Worm (Caenorhabditis elegans) whole organism, young adult: Measurements from ENCODE around the gene Y48B6A.5.

Source experiments
- F49E8.2 ChIP-seq: sonication (generic microtip); optimal IDR thresholded peaks from 3 replicates; lab custom pipeline; 2017; ENCODE audit warnings: missing genetic modification characterization, mild to moderate bottlenecking, missing compliant biosample characterization, antibody characterized with exemption, moderate library complexity; ENCODE audit not compliant: insufficient read depth
- Y53G8AR.9 ChIP-seq: fragments of 200-800 bp; sonication (Bioruptor generic); conservative IDR thresholded peaks from 2 replicates; pipeline ENCODE4 v1.3.6; 2022; ENCODE audit warnings: missing genetic modification reagents, missing genetic modification characterization, missing compliant biosample characterization
- aptf-2 ChIP-seq: fragments of 200-800 bp; sonication (Bioruptor generic); conservative IDR thresholded peaks from 2 replicates; pipeline ENCODE4 v1.3.6; 2022; ENCODE audit warnings: missing genetic modification reagents, missing genetic modification characterization, missing compliant biosample characterization
- atf-7 ChIP-seq: sonication (generic microtip); optimal IDR thresholded peaks from 2 replicates; lab custom pipeline; 2017; ENCODE audit warnings: mild to moderate bottlenecking, missing genetic modification characterization, missing compliant biosample characterization
- ccch-3 ChIP-seq: fragments of 200-800 bp; sonication (Bioruptor generic); optimal IDR thresholded peaks from 2 replicates; lab custom pipeline; 2018; ENCODE audit warnings: mild to moderate bottlenecking, missing genetic modification characterization, missing compliant biosample characterization
- ceh-58 ChIP-seq: fragments of 200-800 bp; sonication (Bioruptor generic); IDR thresholded peaks from 2 replicates; pipeline ENCODE4 v1.3.6; 2022; ENCODE audit warnings: missing genetic modification characterization, missing compliant biosample characterization
- hmg-20 ChIP-seq: fragments of 200-800 bp; sonication (Bioruptor generic); IDR thresholded peaks from 2 replicates; pipeline ENCODE4 v1.3.6; 2022; ENCODE audit warnings: missing genetic modification reagents, missing genetic modification characterization, missing compliant biosample characterization
- hrde-1 ChIP-seq: sonication (generic microtip); optimal IDR thresholded peaks from 2 replicates; lab custom pipeline; 2016; ENCODE audit warnings: missing genetic modification characterization, mild to moderate bottlenecking, missing compliant biosample characterization, moderate library complexity, missing genotype, missing genetic modification reagents, borderline replicate concordance
- pha-4 ChIP-seq: fragments of 150-350 bp; sonication (generic microtip); optimal IDR thresholded peaks from 2 replicates; lab custom pipeline; 2014; ENCODE audit warnings: missing biosample characterization, missing genetic modification reagents, missing genetic modification characterization
- snpc-4 ChIP-seq, 5 experiments: fragments of 150-350 bp in 1 of 5; sonication (generic microtip) in 4 of 5; optimal IDR thresholded peaks; 2 replicates each; lab custom pipeline; 2014 to 2018; ENCODE audit warnings: missing genetic modification characterization in 5 of 5, missing biosample characterization in 3 of 5, antibody characterized with exemption in 2 of 5, mild to moderate bottlenecking in 2 of 5, missing compliant biosample characterization in 2 of 5, missing genotype in 2 of 5, moderate library complexity in 2 of 5, missing genetic modification reagents in 1 of 5

DNA sequence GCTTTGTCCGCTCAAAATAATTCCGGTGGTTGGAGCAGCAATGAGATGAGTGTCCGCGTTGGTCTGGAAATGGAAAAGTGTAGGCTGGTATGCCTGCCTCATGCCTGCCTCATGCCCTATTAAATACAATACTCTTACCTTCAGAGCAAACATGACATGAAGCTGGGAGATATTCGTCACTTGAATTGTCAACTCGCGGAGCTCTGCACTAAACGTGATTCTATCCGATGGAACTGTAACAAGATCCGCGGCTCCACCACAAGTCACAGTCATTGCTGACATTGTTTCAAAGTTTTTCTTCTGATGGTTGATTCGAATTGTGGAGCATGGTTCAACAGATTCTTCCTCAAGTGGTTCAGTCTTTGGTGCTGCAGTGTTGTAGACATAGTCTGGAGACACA lies 1.8 kb downstream of the Y48B6A.5 start:
- TF ChIP-seq ccch-3 (GFP tag; lab: Kevin White, UChicago) = no peak
- TF ChIP-seq ceh-58 = no peak
- no peak for TF ChIP-seq aptf-2 (GFP tag; lab: Robert Waterston, UW)
- no peak for TF ChIP-seq Y53G8AR.9 (GFP tag; lab: Robert Waterston, UW)
- TF ChIP-seq snpc-4 (GFP tag; optimal IDR thresholded peaks at IDR 0.05; lab: Kevin White, UChicago) = no peak
- no peak for TF ChIP-seq snpc-4 (tag; optimal IDR thresholded peaks at IDR 0.05; lab: Kevin White, UChicago)
- TF ChIP-seq pha-4 = no peak
- TF ChIP-seq F49E8.2 (tag; lab: Kevin White, UChicago) = no peak
- no peak for TF ChIP-seq hrde-1
- no peak for TF ChIP-seq atf-7 (tag; lab: Kevin White, UChicago)
- TF ChIP-seq hmg-20 (GFP tag; lab: Robert Waterston, UW) = no peak
